Fruit fly (Drosophila melanogaster): ENCODE results near the gene aly.

- TF ChIP-seq Dfd (GFP tag; optimal IDR thresholded peaks at IDR 0.05) (no peak), woc (GFP tag; optimal IDR thresholded peaks at IDR 0.05) (no peak), pan (optimal IDR thresholded peaks at IDR 0.05) (no peak), dl (GFP tag; optimal IDR thresholded peaks at IDR 0.05; ENCODE audit: insufficient read depth in 1 of 2, partially characterized antibody in 2 of 2) (no peak), Hr78 (GFP tag; optimal IDR thresholded peaks at IDR 0.05) (no peak), N (GFP tag; optimal IDR thresholded peaks at IDR 0.05) (no peak), GATAd (GFP tag; optimal IDR thresholded peaks at IDR 0.05) (no peak)
Observed at dm6 chr3L:2987749-2988148, 38.6 kb downstream of the aly start.
